Worm (Caenorhabditis elegans): ENCODE results near the gene ZC239.20.

DNA sequence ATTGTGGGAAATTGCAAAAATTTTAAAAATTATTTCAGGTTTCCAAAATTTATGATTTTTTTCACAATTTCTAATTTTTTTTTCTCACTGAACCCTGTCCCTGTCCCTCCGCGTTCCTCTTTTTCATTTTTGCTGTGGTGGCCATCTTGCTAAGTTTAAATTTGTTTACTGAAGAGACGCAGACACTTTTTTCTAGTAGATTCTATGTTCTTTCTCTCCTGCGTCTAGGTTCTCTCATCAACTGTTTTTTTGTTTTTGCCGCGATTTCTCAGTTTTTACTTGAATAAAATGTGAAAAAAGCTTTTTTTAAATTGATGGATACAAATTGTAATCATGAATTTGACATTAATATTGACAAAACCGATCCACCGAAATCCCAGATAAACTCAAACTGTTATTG lies 2.9 kb upstream of the ZC239.20 start, which contains the start of gene ZC239.6:
- TF ChIP-seq tbx-7 (tag; optimal IDR thresholded peaks at IDR 0.05) (no peak), gmeb-2 (tag; optimal IDR thresholded peaks at IDR 0.05) (no peak), unc-86 (tag; optimal IDR thresholded peaks at IDR 0.05) (no peak), fkh-10 (GFP tag; optimal IDR thresholded peaks at IDR 0.05) (no peak), pqm-1 (tag; optimal IDR thresholded peaks at IDR 0.05) (no peak)

Measured in whole organism, late embryonic.